Fruit fly (Drosophila melanogaster): Measurements from ENCODE around the gene CG45067.

Gene CG45067

DNA sequence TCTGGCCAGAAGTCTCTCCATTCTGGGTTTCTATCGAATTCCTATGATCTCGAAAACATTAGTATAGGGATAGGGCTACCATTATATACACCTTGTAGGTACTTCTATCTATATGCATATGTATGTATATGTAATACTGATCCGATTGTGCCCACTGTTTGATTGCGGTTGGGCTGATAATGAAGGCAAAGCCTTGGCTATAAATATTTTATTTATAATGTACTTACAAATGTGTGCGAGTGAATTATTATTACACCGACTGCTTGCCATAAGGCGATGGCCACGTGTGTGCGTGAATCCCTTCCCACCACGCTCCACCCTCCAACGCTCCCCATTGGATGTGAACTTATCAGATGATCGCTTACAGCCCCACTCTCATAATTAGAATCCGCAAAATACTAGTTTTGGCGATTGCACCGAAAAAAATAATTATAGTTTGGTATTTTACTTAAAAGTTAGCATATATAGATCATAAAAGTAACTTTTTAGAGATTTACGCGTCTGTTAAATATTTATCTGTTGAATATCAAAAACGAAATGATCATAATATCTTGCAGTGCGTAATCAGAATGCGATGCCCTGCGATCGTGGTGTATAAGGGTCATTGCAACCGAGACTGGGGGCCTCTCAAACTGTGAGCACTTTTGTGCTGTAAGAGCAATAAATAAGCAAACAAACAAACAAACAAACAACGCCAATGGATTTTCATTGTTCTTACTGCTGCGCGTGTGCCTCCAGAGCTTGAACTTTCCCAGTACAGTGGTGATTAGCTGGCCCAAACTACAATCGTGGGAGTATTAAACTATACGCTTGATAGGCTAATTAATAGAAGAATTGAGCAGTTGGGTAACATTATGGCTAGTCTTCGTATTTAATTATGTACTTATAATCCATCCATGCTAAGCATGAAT, 33.9 kb downstream of the CG45067 start (continued):
- TF ChIP-seq Atf6 (GFP tag; IDR thresholded peaks at IDR 0.05) (0 out of 2 replicates have a peak, but pooled peaks have one; percentile 20), Abd-B (GFP tag; optimal IDR thresholded peaks at IDR 0.05) (no peak), Sry-β (GFP tag; optimal IDR thresholded peaks at IDR 0.05) (no peak), CG17802 (tag; optimal IDR thresholded peaks at IDR 0.05) (peak; percentile 26), CG1832 (GFP tag; optimal IDR thresholded peaks at IDR 0.05) (no peak), sc (optimal IDR thresholded peaks at IDR 0.05) (no peak), sc (GFP tag; optimal IDR thresholded peaks at IDR 0.05) (no peak), D (optimal IDR thresholded peaks at IDR 0.05) (no peak), D (GFP tag; optimal IDR thresholded peaks at IDR 0.05) (no peak), wek (GFP tag; optimal IDR thresholded peaks at IDR 0.05) (no peak), btn (GFP tag; optimal IDR thresholded peaks at IDR 0.05) (no peak), CG6765 (GFP tag; optimal IDR thresholded peaks at IDR 0.05) (no peak), Dref (GFP tag; IDR thresholded peaks at IDR 0.05) (no peak), CG16779 (GFP tag; IDR thresholded peaks at IDR 0.05) (no peak), CG3407 (GFP tag; optimal IDR thresholded peaks at IDR 0.05) (peak; percentile 51), CG10267 (tag; optimal IDR thresholded peaks at IDR 0.05) (no peak), HmgZ (tag; optimal IDR thresholded peaks at IDR 0.05) (no peak), CG9609 (GFP tag; optimal IDR thresholded peaks at IDR 0.05) (no peak), salm (tag; optimal IDR thresholded peaks at IDR 0.05) (no peak), BEAF-32 (GFP tag; optimal IDR thresholded peaks at IDR 0.05) (no peak), Ada2b (GFP tag; IDR thresholded peaks at IDR 0.05) (peak; percentile 33; the same call in 1 of the 2 replicates), CG5180 (GFP tag; optimal IDR thresholded peaks at IDR 0.05) (peak; percentile 6), Asciz (GFP tag; optimal IDR thresholded peaks at IDR 0.05) (no peak), NC2β (GFP tag; optimal IDR thresholded peaks at IDR 0.05) (no peak), pnt (GFP tag; optimal IDR thresholded peaks at IDR 0.05) (peak; percentile 15), CG7556 (GFP tag; optimal IDR thresholded peaks at IDR 0.05) (peak; percentile 20), h (optimal IDR thresholded peaks at IDR 0.05) (no peak), Poxn (GFP tag; IDR thresholded peaks at IDR 0.05) (no peak), CG11247 (GFP tag; IDR thresholded peaks at IDR 0.05) (no peak), CG3281 (GFP tag; optimal IDR thresholded peaks at IDR 0.05) (peak; percentile 44), eyg (GFP tag; optimal IDR thresholded peaks at IDR 0.05) (no peak), CG11085 (GFP tag; IDR thresholded peaks at IDR 0.05) (no peak), CG14667 (GFP tag; IDR thresholded peaks at IDR 0.05) (peak; percentile 7; the same call in 1 of the 2 replicates), bowl (GFP tag; IDR thresholded peaks at IDR 0.05) (no peak), cwo (GFP tag; optimal IDR thresholded peaks at IDR 0.05) (peak; percentile 75), corto (GFP tag; optimal IDR thresholded peaks at IDR 0.05) (no peak), zen2 (GFP tag; IDR thresholded peaks at IDR 0.05; ENCODE audit: partially characterized antibody) (no peak), Fer2 (tag; optimal IDR thresholded peaks at IDR 0.05) (no peak), CG8478 (optimal IDR thresholded peaks at IDR 0.05) (no peak), prd (optimal IDR thresholded peaks at IDR 0.05) (no peak), prd (GFP tag; IDR thresholded peaks at IDR 0.05) (peak; percentile 46; the same call in 2 of the 3 replicates), ash1 (GFP tag; optimal IDR thresholded peaks at IDR 0.05) (no peak), pho (GFP tag; optimal IDR thresholded peaks at IDR 0.05) (no peak), wdn (GFP tag; IDR thresholded peaks at IDR 0.05) (no peak), CG12299 (tag; optimal IDR thresholded peaks at IDR 0.05) (no peak), sr (GFP tag; IDR thresholded peaks at IDR 0.05) (no peak), CHES-1-like (GFP tag; optimal IDR thresholded peaks at IDR 0.05) (no peak), CG18262 (tag; optimal IDR thresholded peaks at IDR 0.05) (no peak), Hr78 (GFP tag; optimal IDR thresholded peaks at IDR 0.05) (peak in 1 of 2 experiments; percentile 89), CG3065 (GFP tag; optimal IDR thresholded peaks at IDR 0.05) (no peak)

Data from whole organism, embryonic.